Worm (Caenorhabditis elegans): ENCODE measurements around the gene C06H5.6.

ce11 chrV:17918726-17919125 is 29.9 kb upstream of the C06H5.6 start, which contains the start of gene C06H5.8:
- TF ChIP-seq elt-1 (tag; optimal IDR thresholded peaks at IDR 0.05; ENCODE audit: borderline replicate concordance, insufficient read depth) (no peak), mep-1 (tag; optimal IDR thresholded peaks at IDR 0.05) (no peak), flh-1 (GFP tag; optimal IDR thresholded peaks at IDR 0.05) (no peak), nhr-12 (tag; optimal IDR thresholded peaks at IDR 0.05) (no peak), ceh-39 (tag; optimal IDR thresholded peaks at IDR 0.05) (no peak)

All from whole organism, mixed stage, embryonic.